Worm (Caenorhabditis elegans) whole organism, late embryonic: ENCODE measurements around the gene marc-1.

Source experiments
- K02D7.2 ChIP-seq: sonication (generic microtip); optimal IDR thresholded peaks from 2 replicates; lab custom pipeline; 2017; ENCODE audit warnings: mild to moderate bottlenecking, missing genetic modification characterization, missing compliant biosample characterization
- T23F11.4 ChIP-seq: fragments of 200-800 bp; sonication (Bioruptor generic); optimal IDR thresholded peaks from 2 replicates; lab custom pipeline; 2018; ENCODE audit warnings: mild to moderate bottlenecking, missing genetic modification characterization, missing compliant biosample characterization
- ahr-1 ChIP-seq: sonication (generic microtip); optimal IDR thresholded peaks from 2 replicates; lab custom pipeline; 2016; ENCODE audit warnings: missing genetic modification characterization, missing compliant biosample characterization
- ama-1 ChIP-seq: fragments of 150-350 bp; optimal IDR thresholded peaks from 2 replicates; lab custom pipeline; 2014
- ceh-14 ChIP-seq: sonication (generic microtip); optimal IDR thresholded peaks from 2 replicates; lab custom pipeline; 2016; ENCODE audit warnings: missing genotype, missing genetic modification characterization, missing compliant biosample characterization
- ceh-18 ChIP-seq: sonication (generic microtip); optimal IDR thresholded peaks from 2 replicates; lab custom pipeline; 2016; ENCODE audit warnings: missing genetic modification characterization, missing compliant biosample characterization
- ceh-22 ChIP-seq: sonication (generic microtip); optimal IDR thresholded peaks from 2 replicates; lab custom pipeline; 2017; ENCODE audit warnings: missing biosample characterization, missing genetic modification characterization
- ceh-24 ChIP-seq: sonication (generic microtip); optimal IDR thresholded peaks from 2 replicates; lab custom pipeline; 2016; ENCODE audit warnings: mild to moderate bottlenecking, missing genetic modification characterization, missing compliant biosample characterization
- ceh-30 ChIP-seq: fragments of 150-350 bp; optimal IDR thresholded peaks from 2 replicates; lab custom pipeline; 2014; ENCODE audit warnings: missing biosample characterization, missing genetic modification characterization
- ceh-31 ChIP-seq: sonication (generic microtip); optimal IDR thresholded peaks from 2 replicates; lab custom pipeline; 2016; ENCODE audit warnings: missing genetic modification characterization, missing compliant biosample characterization
- ceh-34 ChIP-seq: sonication (generic microtip); optimal IDR thresholded peaks from 2 replicates; lab custom pipeline; 2016; ENCODE audit warnings: mild to moderate bottlenecking, missing genetic modification characterization, missing compliant biosample characterization
- ceh-45 ChIP-seq: fragments of 200-800 bp; sonication (Bioruptor generic); IDR thresholded peaks from 2 replicates; pipeline ENCODE4 v1.3.6; 2022; ENCODE audit warnings: missing genetic modification reagents, missing genetic modification characterization, missing compliant biosample characterization
- ceh-48 ChIP-seq: sonication (generic microtip); optimal IDR thresholded peaks from 2 replicates; lab custom pipeline; 2016; ENCODE audit warnings: missing genetic modification characterization, inconsistent platforms, missing compliant biosample characterization
- ceh-6 ChIP-seq: fragments of 200-800 bp; sonication (Bioruptor generic); optimal IDR thresholded peaks from 2 replicates; lab custom pipeline; 2018; ENCODE audit warnings: mild to moderate bottlenecking, missing genetic modification characterization, missing compliant biosample characterization
- che-1 ChIP-seq: sonication (generic microtip); optimal IDR thresholded peaks from 2 replicates; lab custom pipeline; 2016; ENCODE audit warnings: mild to moderate bottlenecking, missing genetic modification characterization, missing compliant biosample characterization
- dmd-4 ChIP-seq: sonication (generic microtip); optimal IDR thresholded peaks from 2 replicates; lab custom pipeline; 2016; ENCODE audit warnings: borderline replicate concordance, missing genetic modification characterization, missing compliant biosample characterization
- dve-1 ChIP-seq: sonication (generic microtip); optimal IDR thresholded peaks from 2 replicates; lab custom pipeline; 2017; ENCODE audit warnings: antibody characterized with exemption, mild to moderate bottlenecking, missing genetic modification characterization, missing compliant biosample characterization
- ets-4 ChIP-seq: sonication (generic microtip); optimal IDR thresholded peaks from 2 replicates; lab custom pipeline; 2016; ENCODE audit warnings: missing genetic modification characterization, missing compliant biosample characterization
- eyg-1 ChIP-seq: sonication (generic microtip); optimal IDR thresholded peaks from 2 replicates; lab custom pipeline; 2016; ENCODE audit warnings: missing genotype, missing genetic modification characterization, missing compliant biosample characterization
- fkh-10 ChIP-seq: fragments of 150-350 bp; optimal IDR thresholded peaks from 2 replicates; lab custom pipeline; 2014; ENCODE audit warnings: missing biosample characterization, missing genetic modification reagents, missing genetic modification characterization
- gmeb-2 ChIP-seq: sonication (generic microtip); optimal IDR thresholded peaks from 2 replicates; lab custom pipeline; 2016; ENCODE audit warnings: missing genetic modification characterization, inconsistent platforms, missing compliant biosample characterization
- hlh-13 ChIP-seq: fragments of 200-800 bp; sonication (Bioruptor generic); optimal IDR thresholded peaks from 2 replicates; lab custom pipeline; 2018; ENCODE audit warnings: mild to moderate bottlenecking, missing genetic modification characterization, missing compliant biosample characterization
- hlh-15 ChIP-seq: sonication (generic microtip); optimal IDR thresholded peaks from 2 replicates; lab custom pipeline; 2016; ENCODE audit warnings: missing genetic modification characterization, missing compliant biosample characterization
- hlh-30 ChIP-seq: sonication (generic microtip); optimal IDR thresholded peaks from 2 replicates; lab custom pipeline; 2017; ENCODE audit warnings: antibody characterized with exemption, missing genetic modification characterization, missing compliant biosample characterization; ENCODE audit not compliant: insufficient read depth
- hlh-6 ChIP-seq: sonication (generic microtip); optimal IDR thresholded peaks from 2 replicates; lab custom pipeline; 2016; ENCODE audit warnings: missing genotype, missing genetic modification characterization, missing compliant biosample characterization
- hlh-8 ChIP-seq: sonication (generic microtip); optimal IDR thresholded peaks from 2 replicates; lab custom pipeline; 2016; ENCODE audit warnings: missing genotype, missing genetic modification characterization, missing compliant biosample characterization
- lin-11 ChIP-seq: fragments of 200-800 bp; sonication (Bioruptor generic); optimal IDR thresholded peaks from 2 replicates; lab custom pipeline; 2018; ENCODE audit warnings: mild to moderate bottlenecking, missing genetic modification characterization, missing compliant biosample characterization
- madf-2 ChIP-seq: sonication (generic microtip); optimal IDR thresholded peaks from 2 replicates; lab custom pipeline; 2017; ENCODE audit warnings: missing genetic modification characterization, missing compliant biosample characterization
- mec-3 ChIP-seq: sonication (generic microtip); optimal IDR thresholded peaks from 2 replicates; lab custom pipeline; 2016; ENCODE audit warnings: borderline replicate concordance, missing genetic modification characterization, missing compliant biosample characterization
- nfya-1 ChIP-seq: sonication (generic microtip); optimal IDR thresholded peaks from 2 replicates; lab custom pipeline; 2017; ENCODE audit warnings: missing genetic modification characterization, mild to moderate bottlenecking, missing compliant biosample characterization, antibody characterized with exemption, moderate library complexity
- odd-2 ChIP-seq: sonication (generic microtip); optimal IDR thresholded peaks from 2 replicates; lab custom pipeline; 2017; ENCODE audit warnings: antibody characterized with exemption, mild to moderate bottlenecking, missing genetic modification characterization, missing compliant biosample characterization
- pag-3 ChIP-seq: sonication (generic microtip); optimal IDR thresholded peaks from 2 replicates; lab custom pipeline; 2016; ENCODE audit warnings: missing compliant biosample characterization, missing genetic modification characterization, borderline replicate concordance
- pat-9 ChIP-seq: fragments of 200-800 bp; sonication (Bioruptor generic); optimal IDR thresholded peaks from 2 replicates; lab custom pipeline; 2018; ENCODE audit warnings: mild to moderate bottlenecking, missing genetic modification characterization, moderate library complexity, missing compliant biosample characterization
- pqm-1 ChIP-seq: sonication (generic microtip); optimal IDR thresholded peaks from 2 replicates; lab custom pipeline; 2016; ENCODE audit warnings: missing genetic modification characterization, missing compliant biosample characterization
- pros-1 ChIP-seq: fragments of 150-350 bp; optimal IDR thresholded peaks from 2 replicates; lab custom pipeline; 2014; ENCODE audit warnings: missing biosample characterization, missing genetic modification reagents, missing genetic modification characterization
- rnt-1 ChIP-seq: sonication (generic microtip); optimal IDR thresholded peaks from 2 replicates; lab custom pipeline; 2016; ENCODE audit warnings: missing genetic modification characterization, missing compliant biosample characterization
- sdc-2 ChIP-seq: sonication (generic microtip); optimal IDR thresholded peaks from 2 replicates; lab custom pipeline; 2016; ENCODE audit warnings: missing genotype, missing genetic modification characterization, missing compliant biosample characterization
- tbx-2 ChIP-seq: sonication (generic microtip); optimal IDR thresholded peaks from 2 replicates; lab custom pipeline; 2016; ENCODE audit warnings: missing genetic modification characterization, missing compliant biosample characterization
- tbx-7 ChIP-seq: sonication (generic microtip); optimal IDR thresholded peaks from 2 replicates; lab custom pipeline; 2016; ENCODE audit warnings: missing genotype, missing genetic modification characterization, missing compliant biosample characterization
- ttx-3 ChIP-seq: sonication (generic microtip); optimal IDR thresholded peaks from 2 replicates; lab custom pipeline; 2016; ENCODE audit warnings: missing genetic modification reagents, missing genetic modification characterization, missing compliant biosample characterization
- unc-3 ChIP-seq, 2 experiments: fragments of 200-800 bp in 1 of 2; sonication (Bioruptor generic) in 1 of 2; sonication (generic microtip) in 1 of 2; conservative IDR thresholded peaks in 1 of 2; optimal IDR thresholded peaks in 1 of 2; 2 replicates each; pipeline versions ENCODE4 v1.3.6 to Lab custom; 2016 to 2022; ENCODE audit warnings: missing compliant biosample characterization in 2 of 2, missing genetic modification characterization in 2 of 2, missing genetic modification reagents in 1 of 2
- unc-55 ChIP-seq: sonication (generic microtip); optimal IDR thresholded peaks from 2 replicates; lab custom pipeline; 2017; ENCODE audit warnings: missing biosample characterization, missing genetic modification reagents, missing genetic modification characterization
- zip-5 ChIP-seq: sonication (generic microtip); optimal IDR thresholded peaks from 2 replicates; lab custom pipeline; 2016; ENCODE audit warnings: missing genetic modification characterization, missing compliant biosample characterization

The marc-1 gene

DNA sequence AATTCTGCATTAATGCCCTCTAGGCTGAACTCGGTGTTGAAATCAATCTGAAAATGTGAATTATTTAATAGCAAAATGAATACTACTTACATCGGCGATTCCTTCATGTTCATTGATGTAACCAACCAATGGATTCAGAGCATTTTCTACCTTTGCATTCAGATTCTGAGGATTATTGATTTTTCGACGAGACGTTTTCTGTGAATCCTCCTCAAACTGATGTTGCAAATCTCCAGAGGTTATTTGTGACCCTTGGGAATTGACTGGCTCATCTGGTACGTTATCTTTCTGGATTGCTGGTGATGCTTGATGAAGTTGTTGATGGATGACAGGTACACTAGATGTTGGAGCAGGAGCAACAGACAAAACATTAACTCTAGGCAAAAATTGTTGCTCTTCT, 42.5 kb downstream of the marc-1 start:
- TF ChIP-seq gmeb-2 (tag; lab: Kevin White, UChicago): no peak
- TF ChIP-seq che-1 (tag; lab: Kevin White, UChicago): no peak
- TF ChIP-seq hlh-6 (tag; lab: Kevin White, UChicago): no peak
- TF ChIP-seq unc-3 (GFP tag; conservative IDR thresholded peaks at IDR 0.05; lab: Robert Waterston, UW): no peak
- TF ChIP-seq unc-3 (tag; optimal IDR thresholded peaks at IDR 0.05; lab: Kevin White, UChicago): no peak

DNA sequence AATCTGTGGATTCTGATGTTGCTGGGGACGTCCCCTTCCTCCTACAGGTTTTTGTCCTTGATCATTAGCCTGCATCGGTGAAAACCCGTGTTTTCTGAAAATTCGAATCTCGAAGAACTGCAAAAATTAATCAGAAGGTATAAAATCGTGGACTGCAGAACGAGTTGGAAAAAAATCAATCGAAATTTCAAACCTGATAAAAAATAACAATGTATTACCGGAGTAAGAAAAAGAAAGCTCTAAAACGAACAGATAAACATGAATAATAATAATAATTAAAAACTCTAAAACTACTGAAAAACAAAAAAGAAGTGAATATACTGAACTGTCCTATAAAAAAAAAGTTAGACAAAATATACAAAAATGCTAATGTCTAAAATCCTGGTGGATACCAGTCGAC, 43.5 kb downstream of the marc-1 start, which contains the start of gene F46B6.5:
Gene F46B6.5, minus strand, starts transcription at position 101 of the 400 bp plus-strand sequence.
- TF ChIP-seq ceh-24 (tag; lab: Kevin White, UChicago): no peak
- no peak for TF ChIP-seq sdc-2 (tag; lab: Kevin White, UChicago)
- no peak for TF ChIP-seq gmeb-2 (tag; lab: Kevin White, UChicago)
- no peak for TF ChIP-seq zip-5 (tag; lab: Kevin White, UChicago)
- TF ChIP-seq ceh-45 (GFP tag; lab: Robert Waterston, UW): no peak
- TF ChIP-seq eyg-1 (tag; lab: Kevin White, UChicago): no peak
- no peak for TF ChIP-seq tbx-2 (tag; lab: Kevin White, UChicago)
- TF ChIP-seq ceh-22 (tag; lab: Kevin White, UChicago): no peak
- TF ChIP-seq rnt-1 (tag; lab: Kevin White, UChicago): no peak
- no peak for TF ChIP-seq hlh-15 (tag; lab: Kevin White, UChicago)
- no peak for TF ChIP-seq lin-11 (tag; lab: Kevin White, UChicago)
- no peak for TF ChIP-seq hlh-13
- no peak for TF ChIP-seq ttx-3

DNA sequence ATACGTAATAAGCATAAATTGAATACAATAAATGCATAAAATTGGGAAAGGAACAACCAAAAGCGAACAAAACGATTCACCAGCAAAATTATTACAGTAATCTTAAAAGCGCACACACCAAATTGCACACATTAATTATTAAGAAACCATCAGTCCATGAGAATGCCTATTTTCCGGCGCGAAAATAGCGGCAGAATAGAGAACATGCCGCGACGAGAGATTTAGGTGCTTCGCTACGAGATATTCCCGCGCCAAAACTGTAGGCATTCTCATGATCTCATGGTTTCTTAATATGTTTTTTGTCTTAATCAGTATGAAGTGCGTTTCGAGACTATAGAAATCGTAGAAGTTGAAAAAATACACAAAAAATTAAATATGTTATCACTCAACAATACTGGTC, 44.7 kb downstream of the marc-1 start:
- TF ChIP-seq pros-1 (tag; lab: Kevin White, UChicago): no peak
- TF ChIP-seq odd-2 (tag; lab: Kevin White, UChicago): no peak
- TF ChIP-seq pat-9 (tag; lab: Kevin White, UChicago): no peak
- TF ChIP-seq tbx-7 (tag; lab: Kevin White, UChicago): no peak
- no peak for TF ChIP-seq fkh-10 (GFP tag; lab: Kevin White, UChicago)
- TF ChIP-seq ama-1: no peak
- TF ChIP-seq ceh-34 (tag; lab: Kevin White, UChicago): no peak
- no peak for TF ChIP-seq T23F11.4 (GFP tag; lab: Kevin White, UChicago)
- no peak for TF ChIP-seq ceh-14 (tag; lab: Kevin White, UChicago)
- no peak for TF ChIP-seq ceh-48 (tag; lab: Kevin White, UChicago)
- TF ChIP-seq sdc-2 (tag; lab: Kevin White, UChicago): no peak
- TF ChIP-seq hlh-8 (tag; lab: Kevin White, UChicago): no peak
- TF ChIP-seq pag-3 (tag; lab: Kevin White, UChicago): no peak
- no peak for TF ChIP-seq ceh-24 (tag; lab: Kevin White, UChicago)
- TF ChIP-seq pqm-1: no peak
- no peak for TF ChIP-seq dmd-4 (tag; lab: Kevin White, UChicago)

DNA sequence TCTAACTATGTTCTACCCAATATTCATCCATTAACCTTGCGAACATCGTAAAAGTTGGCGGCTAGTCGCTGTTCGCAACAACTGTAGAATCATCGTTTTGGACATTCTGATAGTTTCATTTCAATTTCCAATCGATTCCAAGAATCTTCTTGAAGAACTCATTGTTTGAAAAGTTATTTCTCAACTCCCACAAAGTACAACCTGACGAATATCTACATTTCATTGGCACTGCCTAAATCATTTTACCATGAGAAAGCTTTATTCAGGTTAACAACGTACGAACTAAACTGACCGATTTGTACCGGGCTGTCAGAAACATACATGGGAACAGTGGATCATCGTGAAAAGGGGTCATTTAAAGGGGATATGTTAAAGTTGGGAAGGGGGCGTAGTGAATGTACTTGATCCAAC, 47.2 kb downstream of the marc-1 start, which contains the start of gene F46B6.6:
Gene F46B6.6, minus strand, starts transcription at position 148 of the 411 bp plus-strand sequence.
- TF ChIP-seq dve-1: no peak
- no peak for TF ChIP-seq madf-2 (tag; lab: Kevin White, UChicago)
- no peak for TF ChIP-seq T23F11.4 (GFP tag; lab: Kevin White, UChicago)
- TF ChIP-seq tbx-7 (tag; lab: Kevin White, UChicago): no peak
- TF ChIP-seq ceh-6: no peak

DNA sequence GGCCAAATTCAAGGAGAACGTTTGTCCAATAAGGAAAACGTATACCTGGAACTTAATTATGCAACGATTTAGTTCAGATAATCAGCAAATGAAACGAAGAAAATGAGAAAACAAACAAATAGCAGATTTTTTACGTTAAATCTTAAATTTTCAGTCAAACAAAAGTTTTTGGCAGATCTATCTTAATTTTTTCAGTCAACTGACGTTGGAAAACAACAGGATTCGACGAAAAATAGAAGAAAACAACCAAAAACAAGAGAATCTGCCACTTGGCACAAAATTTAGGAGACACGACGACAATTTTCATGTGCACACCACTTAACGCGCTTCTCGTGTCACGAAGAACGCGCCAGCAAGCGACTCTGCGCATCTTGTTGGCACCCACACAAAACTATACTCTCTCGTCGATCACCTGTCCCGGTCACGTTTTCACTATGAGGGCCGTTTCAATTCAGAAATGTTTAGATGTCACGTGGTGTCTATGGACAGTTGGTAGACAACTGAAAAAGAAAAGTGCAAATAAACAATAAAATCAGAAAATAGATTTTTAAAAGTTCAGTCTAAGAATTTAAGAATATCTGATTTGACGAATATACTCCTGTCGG, 50.3 kb downstream of the marc-1 start, which contains the start of gene ztf-7:
Gene ztf-7, minus strand, starts transcription at position 51 of the 605 bp plus-strand sequence.
- TF ChIP-seq nfya-1 (tag; lab: Kevin White, UChicago) (peak; percentile 80), ets-4 (peak; percentile 35), ceh-34 (tag; lab: Kevin White, UChicago) (peak; percentile 4), rnt-1 (tag; lab: Kevin White, UChicago) (peak; percentile 65), mec-3 (tag; lab: Kevin White, UChicago) (no peak), K02D7.2 (tag; lab: Kevin White, UChicago) (no peak), ceh-30 (tag; lab: Kevin White, UChicago) (peak; percentile 42), pat-9 (tag; lab: Kevin White, UChicago) (no peak), tbx-2 (tag; lab: Kevin White, UChicago) (peak; percentile 68), hlh-30 (peak; percentile 99), ceh-22 (tag; lab: Kevin White, UChicago) (no peak), ceh-18 (peak; percentile 89), pqm-1 (no peak), unc-55 (GFP tag; lab: Kevin White, UChicago) (peak; percentile 74), pag-3 (tag; lab: Kevin White, UChicago) (no peak), ceh-31 (tag; lab: Kevin White, UChicago) (peak; percentile 80), ahr-1 (tag; lab: Kevin White, UChicago) (no peak), ceh-14 (tag; lab: Kevin White, UChicago) (no peak)
